Worm (Caenorhabditis elegans) whole organism, mixed stage, embryonic: ENCODE results near the gene Y62H9A.14.

Experiments
- M03D4.4 ChIP-seq: sonication (generic microtip); optimal IDR thresholded peaks from 2 replicates; lab custom pipeline; 2017; ENCODE audit warnings: mild to moderate bottlenecking, missing genetic modification characterization, missing compliant biosample characterization
- bed-3 ChIP-seq: fragments of 200-800 bp; sonication (Bioruptor generic); optimal IDR thresholded peaks from 3 replicates; lab custom pipeline; 2018; ENCODE audit warnings: mild to moderate bottlenecking, missing genetic modification characterization, moderate library complexity, missing compliant biosample characterization
- ceh-39 ChIP-seq: fragments of 150-350 bp; optimal IDR thresholded peaks from 2 replicates; lab custom pipeline; 2014; ENCODE audit warnings: missing biosample characterization, missing genetic modification characterization
- ceh-43 ChIP-seq: fragments of 200-800 bp; sonication (Bioruptor generic); optimal IDR thresholded peaks from 2 replicates; lab custom pipeline; 2018; ENCODE audit warnings: mild to moderate bottlenecking, missing genetic modification characterization, moderate library complexity, missing compliant biosample characterization
- ceh-83 ChIP-seq: fragments of 200-800 bp; sonication (Bioruptor generic); optimal IDR thresholded peaks from 2 replicates; lab custom pipeline; 2018; ENCODE audit warnings: mild to moderate bottlenecking, missing genetic modification characterization, missing compliant biosample characterization
- ces-1 ChIP-seq: fragments of 150-350 bp; optimal IDR thresholded peaks from 2 replicates; lab custom pipeline; 2014; ENCODE audit warnings: missing biosample characterization, missing genetic modification reagents, missing genetic modification characterization
- elt-1 ChIP-seq: sonication (generic microtip); optimal IDR thresholded peaks from 2 replicates; lab custom pipeline; 2017; ENCODE audit warnings: missing genetic modification characterization, mild to moderate bottlenecking, missing compliant biosample characterization, antibody characterized with exemption, moderate library complexity, borderline replicate concordance; ENCODE audit not compliant: insufficient read depth
- flh-1 ChIP-seq: fragments of 200-800 bp; sonication (Bioruptor generic); optimal IDR thresholded peaks from 2 replicates; lab custom pipeline; 2018; ENCODE audit warnings: mild to moderate bottlenecking, missing genetic modification characterization, moderate library complexity, missing compliant biosample characterization
- hlh-1 ChIP-seq: fragments of 150-350 bp; optimal IDR thresholded peaks from 2 replicates; lab custom pipeline; 2014; ENCODE audit warnings: missing biosample characterization, missing genetic modification reagents, missing genetic modification characterization
- lin-13 ChIP-seq: fragments of 150-350 bp; optimal IDR thresholded peaks from 2 replicates; lab custom pipeline; 2014; ENCODE audit warnings: missing biosample characterization, missing genetic modification characterization
- lin-32 ChIP-seq: fragments of 200-800 bp; sonication (Bioruptor generic); optimal IDR thresholded peaks from 2 replicates; lab custom pipeline; 2018; ENCODE audit warnings: mild to moderate bottlenecking, missing genetic modification characterization, missing compliant biosample characterization
- mab-5 ChIP-seq: fragments of 150-350 bp; optimal IDR thresholded peaks from 2 replicates; lab custom pipeline; 2014; ENCODE audit warnings: missing biosample characterization, missing genetic modification characterization
- nhr-237 ChIP-seq: fragments of 150-350 bp; optimal IDR thresholded peaks from 2 replicates; lab custom pipeline; 2014; ENCODE audit warnings: missing biosample characterization, missing genetic modification characterization
- nhr-28 ChIP-seq: fragments of 150-350 bp; optimal IDR thresholded peaks from 2 replicates; lab custom pipeline; 2014; ENCODE audit warnings: missing biosample characterization, missing genetic modification characterization
- nhr-76 ChIP-seq: sonication (generic microtip); optimal IDR thresholded peaks from 2 replicates; lab custom pipeline; 2017; ENCODE audit warnings: missing biosample characterization, missing genetic modification characterization
- sem-2 ChIP-seq: fragments of 200-800 bp; sonication (Bioruptor generic); optimal IDR thresholded peaks from 2 replicates; lab custom pipeline; 2018; ENCODE audit warnings: mild to moderate bottlenecking, missing genetic modification characterization, missing compliant biosample characterization
- sptf-1 ChIP-seq: sonication (generic microtip); optimal IDR thresholded peaks from 2 replicates; lab custom pipeline; 2017; ENCODE audit warnings: mild to moderate bottlenecking, missing genetic modification characterization, moderate library complexity, missing compliant biosample characterization
- tbx-8 ChIP-seq: fragments of 200-800 bp; sonication (Bioruptor generic); optimal IDR thresholded peaks from 2 replicates; lab custom pipeline; 2018; ENCODE audit warnings: mild to moderate bottlenecking, missing genetic modification characterization, moderate library complexity, missing compliant biosample characterization
- unc-120 ChIP-seq: sonication (generic microtip); optimal IDR thresholded peaks from 2 replicates; lab custom pipeline; 2017; ENCODE audit warnings: missing genetic modification characterization, missing compliant biosample characterization; ENCODE audit not compliant: poor library complexity, severe bottlenecking
- ztf-11 ChIP-seq: fragments of 150-350 bp; optimal IDR thresholded peaks from 2 replicates; lab custom pipeline; 2014; ENCODE audit warnings: missing biosample characterization, missing genetic modification characterization

Gene Y62H9A.14

ce11 chrX:11971323-11971722 lies 50.3 kb downstream of the Y62H9A.14 start:
- TF ChIP-seq bed-3: no peak
- TF ChIP-seq ztf-11 (tag; lab: Kevin White, UChicago): no peak
- no peak for TF ChIP-seq lin-32 (GFP tag; lab: Kevin White, UChicago)
- TF ChIP-seq ces-1 (GFP tag; lab: Kevin White, UChicago): no peak
- no peak for TF ChIP-seq sem-2 (GFP tag; lab: Kevin White, UChicago)
- TF ChIP-seq tbx-8 (GFP tag; lab: Kevin White, UChicago): no peak
- no peak for TF ChIP-seq nhr-76 (tag; lab: Kevin White, UChicago)
- TF ChIP-seq sptf-1 (tag; lab: Kevin White, UChicago): no peak
- TF ChIP-seq unc-120: no peak
- no peak for TF ChIP-seq nhr-28 (tag; lab: Kevin White, UChicago)
- TF ChIP-seq ceh-39: no peak
- TF ChIP-seq ceh-43 (GFP tag; lab: Kevin White, UChicago): no peak
- no peak for TF ChIP-seq hlh-1 (tag; lab: Kevin White, UChicago)
- no peak for TF ChIP-seq flh-1 (GFP tag; lab: Kevin White, UChicago)
- TF ChIP-seq nhr-237 (tag; lab: Kevin White, UChicago): no peak
- no peak for TF ChIP-seq elt-1 (tag; lab: Kevin White, UChicago)
- no peak for TF ChIP-seq mab-5 (tag; lab: Kevin White, UChicago)
- no peak for TF ChIP-seq M03D4.4 (tag; lab: Kevin White, UChicago)
- TF ChIP-seq ceh-83 (GFP tag; lab: Kevin White, UChicago): no peak
- TF ChIP-seq lin-13 (tag; lab: Kevin White, UChicago): no peak
